Worm (Caenorhabditis elegans) whole organism, dauer: ENCODE measurements around the gene R07E3.7.

Source experiments
- unc-62 ChIP-seq: sonication (generic microtip); optimal IDR thresholded peaks from 2 replicates; lab custom pipeline; 2017; ENCODE audit warnings: missing biosample characterization, missing genetic modification reagents, missing genetic modification characterization

R07E3.7 gene

DNA sequence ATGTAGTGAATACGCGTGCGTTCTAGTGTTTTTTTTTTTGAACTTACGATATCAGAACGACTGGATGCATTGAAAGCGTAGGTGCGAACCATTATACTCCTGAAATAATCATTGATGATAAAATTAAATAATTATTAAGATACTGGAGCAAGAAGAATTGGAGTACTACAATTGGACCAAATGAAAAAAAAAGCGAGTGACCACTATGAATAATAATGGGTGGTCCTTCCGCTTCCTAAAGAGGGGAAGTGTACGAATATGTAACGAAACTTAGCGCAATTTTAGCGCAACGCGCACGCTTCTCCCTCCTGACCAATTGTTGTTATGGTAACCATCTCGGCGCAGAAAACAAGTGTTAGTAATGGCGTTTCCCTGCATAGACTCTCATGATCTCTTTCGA, 39.6 kb downstream of the R07E3.7 start, which contains the start of gene F41E7.9:
F41E7.9 (minus strand) TSS at position 101 of the 400 bp plus-strand sequence.
- TF ChIP-seq unc-62 (GFP tag; lab: Kevin White, UChicago), result no peak

DNA sequence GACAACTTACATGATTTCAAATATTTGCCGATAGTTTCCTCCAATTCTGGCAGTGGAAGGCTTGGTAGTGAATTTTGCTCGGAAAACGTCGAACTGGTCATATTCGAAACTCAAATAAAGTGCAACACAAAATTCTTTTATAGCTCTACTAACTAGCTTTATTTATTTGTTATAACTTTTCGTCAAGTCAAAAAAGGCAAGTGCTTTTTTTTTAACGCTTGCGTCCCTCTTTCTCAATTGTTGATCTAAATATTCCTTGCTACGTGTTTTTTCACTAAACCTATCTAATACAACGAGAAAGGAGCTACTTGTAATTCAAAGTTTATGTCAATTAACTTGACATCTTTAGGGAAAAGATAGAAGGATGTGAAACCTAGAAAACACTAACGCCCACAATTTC, 45.2 kb downstream of the R07E3.7 start, which contains the start of gene F41E7.6:
F41E7.6 (minus strand) TSS at position 101 of the 400 bp plus-strand sequence.
- TF ChIP-seq unc-62 (GFP tag; lab: Kevin White, UChicago), result no peak

DNA sequence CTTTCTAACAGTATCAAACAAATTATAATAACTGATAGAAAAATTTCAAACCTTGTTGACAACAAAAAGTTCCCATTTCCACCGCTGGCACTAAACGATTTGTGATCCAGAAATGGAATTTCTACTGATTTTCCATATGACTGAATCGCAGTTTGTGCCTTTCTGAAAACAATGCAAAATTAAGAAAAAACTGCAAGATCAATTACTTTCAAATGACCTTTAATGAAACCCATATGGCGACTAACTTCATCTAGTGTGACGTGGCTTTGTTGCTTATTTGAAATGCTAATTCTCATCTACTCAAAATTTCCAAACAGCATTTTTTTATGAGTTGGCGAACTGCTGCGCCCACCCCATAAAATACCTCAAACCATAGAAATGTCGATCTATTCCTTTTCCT, 48.1 kb downstream of the R07E3.7 start, which contains the start of gene F41E7.7:
F41E7.7 (plus strand) TSS at position 301 of the 400 bp plus-strand sequence.
- no peak for TF ChIP-seq unc-62 (GFP tag; lab: Kevin White, UChicago)

DNA sequence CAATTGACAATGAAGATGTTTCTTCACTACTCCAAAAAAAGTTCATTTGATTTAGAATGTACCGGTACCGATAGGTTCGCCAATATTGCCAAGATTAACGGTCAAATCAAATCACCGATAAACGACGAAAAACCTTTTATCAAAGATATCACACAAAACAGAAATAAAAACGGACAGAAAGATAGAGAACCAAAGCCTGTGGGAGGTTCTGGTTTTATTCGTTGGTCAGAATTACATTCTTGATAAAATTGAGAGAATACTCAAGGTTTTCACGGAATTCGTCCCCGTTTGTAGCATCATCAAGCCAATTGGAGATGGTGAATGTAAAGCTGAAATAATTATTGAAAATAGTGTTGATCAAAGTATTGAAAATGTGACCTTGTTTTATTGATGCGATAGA, 48.6 kb downstream of the R07E3.7 start:
- no peak for TF ChIP-seq unc-62 (GFP tag; lab: Kevin White, UChicago)

DNA sequence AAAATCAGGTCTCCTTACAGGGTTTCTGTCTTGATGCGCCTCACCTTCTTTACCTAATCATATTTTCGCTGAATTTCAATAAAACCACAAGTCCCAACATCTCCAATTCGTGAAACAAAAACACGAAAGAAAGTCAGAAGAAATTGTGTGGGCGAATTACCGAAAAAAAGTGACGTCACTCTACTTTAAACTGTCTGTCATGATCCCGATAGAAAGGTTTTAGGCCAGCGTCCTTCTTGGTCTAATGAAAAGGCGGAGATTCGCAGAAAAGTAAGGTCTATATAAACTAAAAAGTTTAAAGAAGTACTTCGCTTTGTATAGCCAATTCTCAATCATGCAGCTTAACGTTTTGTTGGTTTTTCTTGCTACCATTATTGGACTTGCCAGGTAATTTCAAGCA, 49.3 kb downstream of the R07E3.7 start, which contains the start of gene cnc-8:
cnc-8 (plus strand) TSS at position 307 of the 400 bp plus-strand sequence.
- TF ChIP-seq unc-62 (GFP tag; lab: Kevin White, UChicago), result no peak

DNA sequence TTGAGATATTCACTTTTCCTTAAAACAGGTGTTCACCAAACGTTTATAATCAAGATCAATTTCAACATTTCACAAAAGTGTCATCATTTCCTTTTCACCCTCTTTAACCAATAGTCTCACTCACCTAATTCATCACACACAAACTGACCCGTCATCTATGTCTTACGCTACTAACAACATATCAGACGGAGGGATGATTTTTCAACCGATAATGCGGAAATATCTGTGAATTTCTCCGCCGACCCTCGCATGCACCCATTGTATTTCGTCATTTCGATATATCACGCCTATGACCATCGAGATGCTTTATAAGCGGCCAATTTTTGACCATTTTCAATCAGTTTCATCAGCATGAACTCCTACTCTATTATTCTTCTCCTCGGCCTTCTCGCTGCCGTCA, 51.4 kb downstream of the R07E3.7 start, which contains the start of gene fipr-21:
fipr-21 (plus strand) TSS at position 352 of the 400 bp plus-strand sequence.
- TF ChIP-seq unc-62 (GFP tag; lab: Kevin White, UChicago), result no peak

DNA sequence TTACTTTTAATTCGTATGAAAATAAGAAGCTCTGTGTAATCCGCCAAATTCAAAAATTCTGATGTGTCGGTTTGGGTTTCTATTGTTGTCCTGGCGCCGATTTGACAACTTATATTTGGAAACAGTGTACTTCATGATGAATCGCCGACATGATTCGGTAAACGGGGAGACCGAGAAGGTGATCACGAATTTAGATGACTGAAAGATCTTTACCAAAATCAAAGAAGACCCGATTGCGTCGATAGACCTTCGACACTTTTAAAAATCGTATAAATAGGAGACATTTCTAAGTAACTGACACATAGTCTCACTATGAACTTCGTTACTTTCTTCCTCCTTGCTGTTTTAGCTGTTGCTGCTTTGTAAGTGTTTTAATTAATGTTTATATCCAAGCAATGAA, 53.1 kb downstream of the R07E3.7 start, which contains the start of gene fip-5:
fip-5 (plus strand) TSS at position 312 of the 400 bp plus-strand sequence.
- TF ChIP-seq unc-62 (GFP tag; lab: Kevin White, UChicago), result no peak

DNA sequence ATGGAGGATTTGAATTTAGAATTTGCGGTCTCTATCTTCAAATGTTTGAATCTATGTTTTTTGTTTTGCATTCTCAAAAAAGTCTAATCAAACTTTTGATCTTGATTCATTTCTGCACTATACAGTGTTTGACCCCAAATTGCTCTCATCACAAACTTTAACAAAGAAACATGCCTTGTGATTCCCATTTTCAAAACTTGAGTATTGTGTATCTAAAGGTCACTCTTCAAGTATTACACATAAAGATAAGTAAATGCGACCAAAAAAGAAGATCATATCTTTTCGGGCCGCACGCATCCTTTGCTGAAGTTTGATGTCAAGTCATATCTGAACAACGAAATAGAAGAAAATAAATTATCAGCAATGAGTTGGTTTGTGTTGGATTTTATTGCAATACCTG, 53.6 kb downstream of the R07E3.7 start:
- TF ChIP-seq unc-62 (GFP tag; lab: Kevin White, UChicago), result no peak

DNA sequence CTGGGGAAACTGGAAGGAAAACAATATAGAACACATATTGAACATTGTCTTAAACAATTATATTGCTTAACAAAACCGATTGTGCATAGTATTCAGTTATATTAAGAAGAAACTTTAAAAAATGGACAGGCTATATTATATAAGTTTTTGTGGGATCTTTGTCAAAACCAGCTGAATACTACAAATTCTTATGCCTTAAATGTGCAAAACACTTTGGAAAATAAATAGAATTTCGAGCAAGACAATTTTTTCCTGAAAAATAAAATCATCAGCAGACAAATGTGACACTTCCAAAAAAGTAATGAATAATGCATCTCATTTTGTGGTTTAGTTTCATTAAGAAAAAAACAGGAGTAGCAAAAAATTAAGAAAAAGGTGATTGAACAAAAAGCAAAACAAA, 58.1 kb downstream of the R07E3.7 start:
- no peak for TF ChIP-seq unc-62 (GFP tag; lab: Kevin White, UChicago)
